Worm (Caenorhabditis elegans): Measurements from ENCODE around the gene F48F7.5.

F48F7.5 gene

DNA sequence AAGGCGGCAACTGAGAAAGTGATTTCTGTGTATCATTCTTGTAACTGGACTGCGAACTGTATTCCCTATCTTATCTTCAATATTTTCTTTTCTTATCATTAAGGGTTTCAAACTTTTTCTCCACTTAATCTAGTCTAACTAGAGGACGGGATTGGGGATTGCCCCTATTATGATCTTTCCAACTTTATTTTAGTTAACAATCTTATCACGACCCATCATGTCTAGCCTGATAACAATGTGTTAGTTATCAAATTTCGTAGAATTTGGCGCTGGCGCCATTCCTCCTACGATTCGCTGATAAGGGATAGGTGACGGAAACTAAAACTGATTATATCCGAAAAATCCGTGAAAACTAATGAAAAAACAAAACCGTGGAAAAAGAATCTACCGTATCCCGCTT lies 38.1 kb upstream of the F48F7.5 start:
- no peak for TF ChIP-seq daf-16 (GFP tag; optimal IDR thresholded peaks at IDR 0.05)
- TF ChIP-seq daf-16 (tag; optimal IDR thresholded peaks at IDR 0.05), result peak; percentile 39
- TF ChIP-seq ces-1 (GFP tag; optimal IDR thresholded peaks at IDR 0.05), result no peak
- TF ChIP-seq unc-62 (GFP tag; optimal IDR thresholded peaks at IDR 0.05 in 1 of 2), result peak in 1 of 2 experiments; percentile 84
- no peak for TF ChIP-seq unc-62 (tag; optimal IDR thresholded peaks at IDR 0.05)
- peak; percentile 44 for TF ChIP-seq dve-1 (tag; optimal IDR thresholded peaks at IDR 0.05; ENCODE audit: insufficient read depth)
- no peak for TF ChIP-seq daf-8 (GFP tag; IDR thresholded peaks at IDR 0.05)
- peak; percentile 67 for TF ChIP-seq dmd-6 (GFP tag; IDR thresholded peaks at IDR 0.05)
- peak; percentile 32 for TF ChIP-seq nhr-28 (tag; optimal IDR thresholded peaks at IDR 0.05)
- peak; percentile 88 for TF ChIP-seq pqm-1 (tag; optimal IDR thresholded peaks at IDR 0.05)
- no peak for TF ChIP-seq daf-12 (tag; optimal IDR thresholded peaks at IDR 0.05)
- TF ChIP-seq hlh-11 (tag; optimal IDR thresholded peaks at IDR 0.05), result peak; percentile 55
- TF ChIP-seq F49E8.2 (tag; optimal IDR thresholded peaks at IDR 0.05; ENCODE audit: borderline replicate concordance), result no peak
- TF ChIP-seq Y48G9A.11 (GFP tag; IDR thresholded peaks at IDR 0.05), result no peak

DNA sequence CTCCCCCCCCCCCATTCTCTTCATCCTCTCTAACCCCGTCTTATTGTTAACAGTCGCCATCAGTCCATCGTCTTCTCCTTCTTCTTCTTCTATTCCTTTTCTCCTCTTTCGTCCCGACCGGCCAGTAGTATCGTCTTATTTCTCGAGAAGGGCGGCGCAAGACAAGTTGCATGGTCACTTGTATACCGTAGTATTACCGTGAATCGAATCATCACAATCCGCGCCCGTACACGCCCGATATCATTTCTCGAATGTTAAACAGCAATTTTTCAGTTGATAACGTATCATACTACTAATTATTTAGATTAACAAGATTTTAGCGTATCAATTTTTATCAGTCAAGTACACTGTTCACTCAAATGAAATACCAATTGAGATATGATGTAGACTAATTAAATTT lies 37.5 kb upstream of the F48F7.5 start:
- peak; percentile 8 for TF ChIP-seq mxl-3 (GFP tag; optimal IDR thresholded peaks at IDR 0.05)
- TF ChIP-seq hlh-30 (tag; optimal IDR thresholded peaks at IDR 0.05; ENCODE audit: insufficient read depth), result peak; percentile 4
- TF ChIP-seq lin-15B (tag; optimal IDR thresholded peaks at IDR 0.05), result no peak

DNA sequence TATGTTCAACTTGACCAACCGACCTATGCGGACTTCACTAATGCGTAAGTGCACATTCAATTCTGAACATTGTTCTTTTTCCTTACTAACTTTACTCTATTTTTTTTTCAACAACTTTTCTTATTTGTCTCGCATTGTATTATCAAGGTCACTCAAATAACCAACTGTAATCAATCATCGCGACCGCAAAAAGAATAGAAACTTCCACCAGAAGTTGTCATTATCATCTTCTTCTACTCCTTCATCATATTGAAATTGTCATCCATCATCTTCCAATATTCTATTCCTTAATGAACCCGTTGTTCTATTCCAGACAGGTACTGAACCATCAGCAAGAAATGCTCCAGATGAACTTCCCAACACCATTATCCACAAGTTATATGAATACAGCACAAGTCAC lies 36.1 kb upstream of the F48F7.5 start:
- TF ChIP-seq unc-62 (GFP tag; optimal IDR thresholded peaks at IDR 0.05 in 1 of 2), result peak in 1 of 2 experiments; percentile 99
- TF ChIP-seq unc-62 (tag; optimal IDR thresholded peaks at IDR 0.05), result no peak
- peak; percentile 19 for TF ChIP-seq nhr-28 (tag; optimal IDR thresholded peaks at IDR 0.05)
- TF ChIP-seq unc-39 (tag; optimal IDR thresholded peaks at IDR 0.05), result no peak

DNA sequence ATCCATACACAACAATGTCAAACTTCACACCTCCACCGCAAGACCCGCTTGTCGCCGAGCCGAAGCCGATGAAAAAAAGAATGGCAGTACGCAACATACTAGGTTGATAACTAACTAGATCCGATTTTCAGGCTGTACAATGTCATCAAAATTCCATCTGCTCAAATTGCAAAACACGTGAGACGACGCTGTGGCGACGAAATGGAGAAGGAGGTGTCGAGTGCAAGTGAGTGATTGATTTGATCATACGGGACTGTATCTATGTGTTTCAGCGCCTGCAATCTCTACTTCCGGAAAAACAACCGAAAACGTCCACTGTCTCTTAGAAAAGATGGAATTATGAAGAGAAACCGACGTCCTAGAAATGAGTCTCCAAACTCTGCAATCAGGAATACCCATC lies 35.2 kb upstream of the F48F7.5 start:
- 0 out of 2 replicates have a peak, but pooled peaks have one; percentile 25 for TF ChIP-seq T26A8.4 (GFP tag; IDR thresholded peaks at IDR 0.05)
- peak; percentile 88 for TF ChIP-seq aha-1 (tag)
- no peak for TF ChIP-seq mxl-3 (GFP tag; optimal IDR thresholded peaks at IDR 0.05)

DNA sequence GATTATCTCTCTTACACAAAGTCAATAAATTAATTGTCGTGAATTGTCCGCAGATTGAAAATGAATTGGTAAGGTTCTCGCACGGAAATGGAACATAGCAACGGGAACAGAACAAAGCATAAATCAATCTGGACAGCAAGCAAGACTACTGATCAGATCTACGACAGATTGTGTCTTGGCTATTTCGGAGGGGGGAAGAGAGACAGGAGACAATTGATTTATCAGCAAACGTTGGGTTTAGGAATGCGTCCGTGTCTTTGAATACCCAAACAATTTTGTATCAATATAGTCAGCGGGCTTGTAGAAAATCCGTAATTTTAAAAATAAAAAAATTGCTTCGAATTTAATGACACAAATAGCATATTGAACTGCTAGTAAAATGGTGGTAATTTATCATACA lies 34.2 kb upstream of the F48F7.5 start:
- TF ChIP-seq dmd-9 (GFP tag; IDR thresholded peaks at IDR 0.05) (no peak), nhr-42 (GFP tag; IDR thresholded peaks at IDR 0.05) (no peak), nhr-10 (tag; optimal IDR thresholded peaks at IDR 0.05) (no peak), duxl-1 (tag; optimal IDR thresholded peaks at IDR 0.05; ENCODE audit: poor library complexity) (no peak), F49E8.2 (tag; optimal IDR thresholded peaks at IDR 0.05; ENCODE audit: borderline replicate concordance) (no peak), arid-1 (GFP tag; conservative IDR thresholded peaks at IDR 0.05) (no peak), spr-1 (tag; optimal IDR thresholded peaks at IDR 0.05) (no peak), R02D3.7 (tag; optimal IDR thresholded peaks at IDR 0.05) (no peak), nhr-28 (tag; optimal IDR thresholded peaks at IDR 0.05) (peak; percentile 43), mes-2 (tag; optimal IDR thresholded peaks at IDR 0.05; ENCODE audit: poor library complexity, severe bottlenecking) (peak; percentile 24), ceh-44 (GFP tag; IDR thresholded peaks at IDR 0.05) (no peak), egl-27 (tag; optimal IDR thresholded peaks at IDR 0.05) (no peak), ceh-62 (tag; optimal IDR thresholded peaks at IDR 0.05) (no peak), zip-11 (GFP tag; IDR thresholded peaks at IDR 0.05) (no peak), madf-5 (GFP tag; IDR thresholded peaks at IDR 0.05) (0 out of 4 replicates have a peak, but pooled peaks of 1 of the 2 experiments have one; percentile 33), hlh-11 (tag; optimal IDR thresholded peaks at IDR 0.05) (peak; percentile 17), ceh-28 (tag; optimal IDR thresholded peaks at IDR 0.05) (no peak), nhr-41 (GFP tag; IDR thresholded peaks at IDR 0.05) (no peak), nhr-77 (tag; optimal IDR thresholded peaks at IDR 0.05) (no peak), unc-62 (GFP tag; optimal IDR thresholded peaks at IDR 0.05 in 1 of 2) (peak in 1 of 2 experiments; percentile 95), unc-62 (tag; optimal IDR thresholded peaks at IDR 0.05) (no peak), mdt-29 (GFP tag; IDR thresholded peaks at IDR 0.05) (no peak), tra-1 (GFP tag; IDR thresholded peaks at IDR 0.05) (0 out of 2 replicates have a peak, but pooled peaks have one; percentile 4), T26A8.4 (GFP tag; IDR thresholded peaks at IDR 0.05) (0 out of 2 replicates have a peak, but pooled peaks have one; percentile 19), ceh-82 (tag; optimal IDR thresholded peaks at IDR 0.05) (no peak), ama-1 (optimal IDR thresholded peaks at IDR 0.05) (peak; percentile 34), nhr-76 (tag; optimal IDR thresholded peaks at IDR 0.05) (no peak), ceh-20 (GFP tag; IDR thresholded peaks at IDR 0.05) (0 out of 2 replicates have a peak, but pooled peaks have one; percentile 34), mep-1 (tag; optimal IDR thresholded peaks at IDR 0.05) (peak; percentile 16), ceh-32 (tag; optimal IDR thresholded peaks at IDR 0.05; ENCODE audit: poor library complexity) (no peak)
